ENCODE assay signal across 6 fruit fly cellular contexts in the genomic region with DNA sequence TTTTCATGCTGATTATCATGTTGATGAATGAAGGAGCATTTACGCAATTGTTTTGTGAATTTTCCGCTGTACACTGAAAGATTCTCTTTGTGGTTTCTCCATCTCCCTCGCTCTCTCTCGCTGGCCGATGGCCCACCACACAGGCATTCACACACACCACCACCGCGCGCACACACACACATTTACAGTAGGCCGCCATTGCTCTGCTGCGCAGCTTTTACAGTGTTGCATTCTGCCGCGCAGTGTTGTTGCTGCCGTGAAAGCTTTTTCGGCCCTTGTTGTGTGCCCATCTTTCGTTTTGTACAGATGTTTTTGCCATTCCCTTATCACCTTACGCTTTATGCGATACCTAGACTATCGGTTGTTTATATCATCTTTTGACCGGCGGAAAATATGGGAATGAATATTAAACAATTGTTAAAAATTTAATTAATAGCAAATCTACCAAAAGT.
TF ChIP-seq lines count a peak whose summit lies in the region.

No protein-coding gene starts in this region.

- no peak for TF ChIP-seq CTCF in whole organism, embryonic (GFP tag; optimal IDR thresholded peaks at IDR 0.05; lab: Kevin White, UChicago)

TF ChIP-seq in Kc167, 6 proteins besides CTCF, POLR2A, EP300 and RAD21:
- TF ChIP-seq psq (optimal IDR thresholded peaks at IDR 0.05; lab: Kevin White, UChicago) (peak; percentile 88), insv (optimal IDR thresholded peaks at IDR 0.05; lab: Kevin White, UChicago) (no peak)

TF ChIP-seq in whole organism, adult, 20 proteins besides CTCF, POLR2A, EP300 and RAD21 (continues in another document):
- TF ChIP-seq Crg-1 (GFP tag; optimal IDR thresholded peaks at IDR 0.05; lab: Kevin White, UChicago) (peak; percentile 73), kay (GFP tag; lab: Kevin White, UChicago; ENCODE audit: borderline replicate concordance) (no peak), CG5204 (GFP tag; optimal IDR thresholded peaks at IDR 0.05; lab: Kevin White, UChicago) (no peak), cnc (optimal IDR thresholded peaks at IDR 0.05; lab: Kevin White, UChicago) (no peak), cic (GFP tag; optimal IDR thresholded peaks at IDR 0.05; lab: Kevin White, UChicago) (peak; percentile 58), Mnt (GFP tag; optimal IDR thresholded peaks at IDR 0.05; lab: Kevin White, UChicago) (peak; percentile 83), ovo (GFP tag; optimal IDR thresholded peaks at IDR 0.05; lab: Kevin White, UChicago) (peak; percentile 59), CG12768 (GFP tag; optimal IDR thresholded peaks at IDR 0.05; lab: Kevin White, UChicago) (no peak), Clk (GFP tag; optimal IDR thresholded peaks at IDR 0.05; lab: Kevin White, UChicago) (no peak), CG7045 (GFP tag; optimal IDR thresholded peaks at IDR 0.05; lab: Kevin White, UChicago) (no peak), CG14711 (tag; optimal IDR thresholded peaks at IDR 0.05; lab: Kevin White, UChicago) (peak; percentile 49), CG7101 (tag; optimal IDR thresholded peaks at IDR 0.05; lab: Kevin White, UChicago) (peak; percentile 55), bab1 (GFP tag; optimal IDR thresholded peaks at IDR 0.05; lab: Kevin White, UChicago) (peak; percentile 61), Hr96 (GFP tag; optimal IDR thresholded peaks at IDR 0.05; lab: Kevin White, UChicago) (peak; percentile 77), CG1620 (GFP tag; optimal IDR thresholded peaks at IDR 0.05; lab: Kevin White, UChicago) (peak; percentile 47), tj (GFP tag; optimal IDR thresholded peaks at IDR 0.05; lab: Kevin White, UChicago) (no peak), CG33017 (tag; optimal IDR thresholded peaks at IDR 0.05; lab: Kevin White, UChicago) (no peak)

TF ChIP-seq in whole organism, embryonic, 481 proteins besides CTCF, POLR2A, EP300 and RAD21 (continues in another document):
- TF ChIP-seq ems (GFP tag; optimal IDR thresholded peaks at IDR 0.05; lab: Kevin White, UChicago) (no peak), pfk (GFP tag; optimal IDR thresholded peaks at IDR 0.05; lab: Kevin White, UChicago) (peak; percentile 60), CG8089 (GFP tag; optimal IDR thresholded peaks at IDR 0.05; lab: Kevin White, UChicago) (no peak), CG16815 (GFP tag; optimal IDR thresholded peaks at IDR 0.05; lab: Kevin White, UChicago) (no peak), CG12236 (GFP tag; optimal IDR thresholded peaks at IDR 0.05; lab: Kevin White, UChicago) (no peak), Stat92E (GFP tag; optimal IDR thresholded peaks at IDR 0.05; lab: Kevin White, UChicago) (no peak), CG11504 (tag; optimal IDR thresholded peaks at IDR 0.05; lab: Kevin White, UChicago) (peak; percentile 21), CG10147 (GFP tag; optimal IDR thresholded peaks at IDR 0.05; lab: Kevin White, UChicago) (no peak), salm (tag; optimal IDR thresholded peaks at IDR 0.05; lab: Kevin White, UChicago) (no peak), pho (GFP tag; optimal IDR thresholded peaks at IDR 0.05; lab: Kevin White, UChicago) (no peak), Rx (GFP tag; IDR thresholded peaks at IDR 0.05; lab: Robert Waterston, UW) (no peak), YL-1 (GFP tag; optimal IDR thresholded peaks at IDR 0.05; lab: Kevin White, UChicago) (peak; percentile 33), CG17359 (tag; optimal IDR thresholded peaks at IDR 0.05; lab: Kevin White, UChicago) (no peak), Deaf1 (tag; optimal IDR thresholded peaks at IDR 0.05; lab: Kevin White, UChicago) (peak; percentile 47), Blimp-1 (GFP tag; optimal IDR thresholded peaks at IDR 0.05; lab: Kevin White, UChicago) (no peak), CG11093 (GFP tag; IDR thresholded peaks at IDR 0.05; lab: Robert Waterston, UW) (no peak), ase (GFP tag; IDR thresholded peaks at IDR 0.05; lab: Robert Waterston, UW) (no peak), gfzf (GFP tag; optimal IDR thresholded peaks at IDR 0.05; lab: Kevin White, UChicago) (peak; percentile 67)

TF ChIP-seq in whole organism, prepupa, 60 proteins besides CTCF, POLR2A, EP300 and RAD21 (continues in another document):
- TF ChIP-seq topi (GFP tag; optimal IDR thresholded peaks at IDR 0.05; lab: Kevin White, UChicago) (peak; percentile 26), Eip75B (GFP tag; optimal IDR thresholded peaks at IDR 0.05; lab: Kevin White, UChicago) (peak; percentile 10), Sox14 (GFP tag; optimal IDR thresholded peaks at IDR 0.05; lab: Kevin White, UChicago) (peak; percentile 6), CG6163 (GFP tag; IDR thresholded peaks at IDR 0.05; lab: Robert Waterston, UW) (peak; percentile 61), vri (GFP tag; optimal IDR thresholded peaks at IDR 0.05; lab: Kevin White, UChicago) (peak; percentile 61), dsx (GFP tag; optimal IDR thresholded peaks at IDR 0.05; lab: Kevin White, UChicago; ENCODE audit: poor library complexity, severe bottlenecking) (peak; percentile 53), Hr39 (GFP tag; optimal IDR thresholded peaks at IDR 0.05; lab: Kevin White, UChicago) (peak; percentile 14), svp (GFP tag; lab: Kevin White, UChicago) (peak; percentile 61), Sox102F (GFP tag; optimal IDR thresholded peaks at IDR 0.05; lab: Kevin White, UChicago) (peak; percentile 14), Ets21C (GFP tag; optimal IDR thresholded peaks at IDR 0.05; lab: Kevin White, UChicago) (no peak), CG31627 (GFP tag; optimal IDR thresholded peaks at IDR 0.05; lab: Kevin White, UChicago) (no peak), pdm3 (GFP tag; optimal IDR thresholded peaks at IDR 0.05; lab: Kevin White, UChicago) (no peak), CG1621 (tag; optimal IDR thresholded peaks at IDR 0.05; lab: Kevin White, UChicago) (peak; percentile 32), ss (GFP tag; optimal IDR thresholded peaks at IDR 0.05; lab: Kevin White, UChicago) (peak in 1 of 2 experiments; percentile 12), Hr38 (GFP tag; optimal IDR thresholded peaks at IDR 0.05; lab: Kevin White, UChicago) (no peak), fd59A (GFP tag; optimal IDR thresholded peaks at IDR 0.05; lab: Kevin White, UChicago) (no peak), CG7368 (GFP tag; optimal IDR thresholded peaks at IDR 0.05; lab: Kevin White, UChicago) (peak; percentile 31)

TF ChIP-seq in whole organism, pupa, 21 proteins besides CTCF, POLR2A, EP300 and RAD21:
- TF ChIP-seq CG12605 (GFP tag; IDR thresholded peaks at IDR 0.05; lab: Robert Waterston, UW) (peak; percentile 36; the same call in 1 of the 2 replicates), fd96Ca (GFP tag; IDR thresholded peaks at IDR 0.05; lab: Robert Waterston, UW) (0 out of 3 replicates have a peak, but pooled peaks have one; percentile 31), Pif1B (GFP tag; optimal IDR thresholded peaks at IDR 0.05; lab: Kevin White, UChicago) (no peak), CG32121 (GFP tag; IDR thresholded peaks at IDR 0.05; lab: Robert Waterston, UW) (peak; percentile 29; the same call in 1 of the 2 replicates), CG15710 (tag; optimal IDR thresholded peaks at IDR 0.05; lab: Kevin White, UChicago) (no peak), Ets98B (GFP tag; IDR thresholded peaks at IDR 0.05; lab: Robert Waterston, UW) (peak; percentile 32), CG4496 (GFP tag; IDR thresholded peaks at IDR 0.05; lab: Robert Waterston, UW) (peak; percentile 55; the same call in 1 of the 3 replicates), CG13204 (GFP tag; optimal IDR thresholded peaks at IDR 0.05; lab: Kevin White, UChicago) (no peak)

TF ChIP-seq in whole organism, wandering third instar larva, 38 proteins besides CTCF, POLR2A, EP300 and RAD21 (continues in another document):
- no peak for TF ChIP-seq CrebA (GFP tag; optimal IDR thresholded peaks at IDR 0.05; lab: Kevin White, UChicago; ENCODE audit: borderline replicate concordance)
- no peak for TF ChIP-seq Vsx2 (GFP tag; optimal IDR thresholded peaks at IDR 0.05; lab: Kevin White, UChicago; ENCODE audit: partially characterized antibody)
- TF ChIP-seq lola (GFP tag; optimal IDR thresholded peaks at IDR 0.05; lab: Kevin White, UChicago) = no peak
- no peak for TF ChIP-seq Mio (GFP tag; optimal IDR thresholded peaks at IDR 0.05; lab: Kevin White, UChicago)
- TF ChIP-seq Myc (optimal IDR thresholded peaks at IDR 0.05; lab: Kevin White, UChicago) = no peak
- TF ChIP-seq Sp1 (GFP tag; optimal IDR thresholded peaks at IDR 0.05; lab: Kevin White, UChicago) = peak; percentile 26
- no peak for TF ChIP-seq ey (GFP tag; optimal IDR thresholded peaks at IDR 0.05; lab: Kevin White, UChicago)
- TF ChIP-seq Dfd (GFP tag; optimal IDR thresholded peaks at IDR 0.05; lab: Kevin White, UChicago) = no peak
- peak; percentile 55 for TF ChIP-seq rgr (GFP tag; optimal IDR thresholded peaks at IDR 0.05; lab: Kevin White, UChicago)
- TF ChIP-seq psq (GFP tag; optimal IDR thresholded peaks at IDR 0.05; lab: Kevin White, UChicago) = peak; percentile 93
- TF ChIP-seq fru (GFP tag; optimal IDR thresholded peaks at IDR 0.05; lab: Kevin White, UChicago) = peak; percentile 7
- peak; percentile 72 for TF ChIP-seq Hnf4 (GFP tag; optimal IDR thresholded peaks at IDR 0.05; lab: Kevin White, UChicago)
- peak; percentile 16 for TF ChIP-seq Jra (GFP tag; optimal IDR thresholded peaks at IDR 0.05; lab: Kevin White, UChicago)
- TF ChIP-seq dmrt93B (GFP tag; optimal IDR thresholded peaks at IDR 0.05; lab: Kevin White, UChicago) = peak; percentile 10
- no peak for TF ChIP-seq tai (GFP tag; optimal IDR thresholded peaks at IDR 0.05; lab: Kevin White, UChicago)
- TF ChIP-seq sv (GFP tag; optimal IDR thresholded peaks at IDR 0.05; lab: Kevin White, UChicago) = no peak
- TF ChIP-seq N (GFP tag; optimal IDR thresholded peaks at IDR 0.05; lab: Kevin White, UChicago) = peak; percentile 55
- TF ChIP-seq sage (GFP tag; optimal IDR thresholded peaks at IDR 0.05; lab: Kevin White, UChicago) = no peak
- TF ChIP-seq brk (GFP tag; optimal IDR thresholded peaks at IDR 0.05; lab: Kevin White, UChicago) = no peak
- TF ChIP-seq HLH106 (tag; optimal IDR thresholded peaks at IDR 0.05; lab: Kevin White, UChicago) = peak; percentile 19
- peak; percentile 7 for TF ChIP-seq OdsH (GFP tag; optimal IDR thresholded peaks at IDR 0.05; lab: Kevin White, UChicago)
- peak; percentile 76 for TF ChIP-seq h (GFP tag; optimal IDR thresholded peaks at IDR 0.05; lab: Kevin White, UChicago)
- TF ChIP-seq CG32264 (GFP tag; optimal IDR thresholded peaks at IDR 0.05; lab: Kevin White, UChicago) = peak; percentile 24
- TF ChIP-seq GATAd (GFP tag; optimal IDR thresholded peaks at IDR 0.05; lab: Kevin White, UChicago) = no peak
- no peak for TF ChIP-seq Abd-B (GFP tag; optimal IDR thresholded peaks at IDR 0.05; lab: Kevin White, UChicago)
- TF ChIP-seq usp (GFP tag; optimal IDR thresholded peaks at IDR 0.05; lab: Kevin White, UChicago) = no peak
- TF ChIP-seq jim (GFP tag; optimal IDR thresholded peaks at IDR 0.05; lab: Kevin White, UChicago) = no peak
- peak; percentile 51 for TF ChIP-seq Dif (GFP tag; optimal IDR thresholded peaks at IDR 0.05; lab: Kevin White, UChicago; ENCODE audit: partially characterized antibody)
- no peak for TF ChIP-seq Rel (GFP tag; optimal IDR thresholded peaks at IDR 0.05; lab: Kevin White, UChicago)
- TF ChIP-seq Rel (tag; optimal IDR thresholded peaks at IDR 0.05; lab: Kevin White, UChicago) = peak; percentile 67
- TF ChIP-seq woc (GFP tag; optimal IDR thresholded peaks at IDR 0.05; lab: Kevin White, UChicago) = peak; percentile 46
